Worm (Caenorhabditis elegans) whole organism, L3 larva: ENCODE data around the gene gtf-2H1.

Source experiments
- R02D3.7 ChIP-seq: fragments of 150-350 bp; optimal IDR thresholded peaks from 2 replicates; lab custom pipeline; 2014; ENCODE audit warnings: missing biosample characterization, missing genetic modification characterization
- aly-2 ChIP-seq: fragments of 150-350 bp; optimal IDR thresholded peaks from 2 replicates; lab custom pipeline; 2014; ENCODE audit warnings: missing biosample characterization, missing genetic modification characterization
- ama-1 ChIP-seq: fragments of 150-350 bp; optimal IDR thresholded peaks from 2 replicates; lab custom pipeline; 2018
- ceh-16 ChIP-seq: sonication (generic microtip); optimal IDR thresholded peaks from 2 replicates; lab custom pipeline; 2017; ENCODE audit warnings: missing biosample characterization, missing genetic modification characterization
- ceh-28 ChIP-seq: fragments of 150-350 bp; optimal IDR thresholded peaks from 2 replicates; lab custom pipeline; 2014; ENCODE audit warnings: missing biosample characterization, missing genetic modification reagents, missing genetic modification characterization
- ceh-82 ChIP-seq: fragments of 150-350 bp; optimal IDR thresholded peaks from 2 replicates; lab custom pipeline; 2014; ENCODE audit warnings: missing biosample characterization, missing genetic modification characterization
- ceh-9 ChIP-seq: sonication (generic microtip); optimal IDR thresholded peaks from 2 replicates; lab custom pipeline; 2018; ENCODE audit warnings: missing biosample characterization, missing genetic modification characterization
- daf-12 ChIP-seq: fragments of 150-350 bp; optimal IDR thresholded peaks from 2 replicates; lab custom pipeline; 2014; ENCODE audit warnings: missing biosample characterization, missing genetic modification reagents, missing genetic modification characterization
- egl-27 ChIP-seq: sonication (generic microtip); optimal IDR thresholded peaks from 4 replicates; lab custom pipeline; 2017; ENCODE audit warnings: missing biosample characterization, missing genetic modification reagents, missing genetic modification characterization
- egl-5 ChIP-seq: fragments of 150-350 bp; optimal IDR thresholded peaks from 2 replicates; lab custom pipeline; 2017; ENCODE audit warnings: missing biosample characterization, missing genetic modification reagents, missing genetic modification characterization, inconsistent platforms
- elt-2 ChIP-seq: sonication (generic microtip); optimal IDR thresholded peaks from 2 replicates; lab custom pipeline; 2016; ENCODE audit warnings: missing genetic modification reagents, mild to moderate bottlenecking, missing genetic modification characterization, missing compliant biosample characterization
- elt-3 ChIP-seq, 3 experiments: fragments of 150-350 bp in 1 of 3; sonication (generic microtip) in 2 of 3; optimal IDR thresholded peaks; 2 replicates in 2 of 3; 4 replicates in 1 of 3; lab custom pipeline; 2014 to 2017; ENCODE audit warnings: missing biosample characterization in 3 of 3, missing genetic modification characterization in 3 of 3
- eor-1 ChIP-seq, 2 experiments: fragments of 150-350 bp; optimal IDR thresholded peaks; 2 replicates each; lab custom pipeline; 2014 to 2018; ENCODE audit warnings: missing biosample characterization in 2 of 2, missing genetic modification characterization in 2 of 2
- fkh-10 ChIP-seq: sonication (generic microtip); optimal IDR thresholded peaks from 2 replicates; lab custom pipeline; 2017; ENCODE audit warnings: missing biosample characterization, missing genetic modification reagents, missing genetic modification characterization
- fkh-2 ChIP-seq: fragments of 150-350 bp; optimal IDR thresholded peaks from 2 replicates; lab custom pipeline; 2014; ENCODE audit warnings: missing biosample characterization, missing genetic modification reagents, missing genetic modification characterization
- fos-1 ChIP-seq: fragments of 150-350 bp; optimal IDR thresholded peaks from 2 replicates; lab custom pipeline; 2014; ENCODE audit warnings: missing biosample characterization, missing genetic modification characterization
- hmg-11 ChIP-seq: sonication (generic microtip); optimal IDR thresholded peaks from 2 replicates; lab custom pipeline; 2016; ENCODE audit warnings: missing genetic modification characterization, missing compliant biosample characterization
- jun-1 ChIP-seq: fragments of 150-350 bp; optimal IDR thresholded peaks from 2 replicates; lab custom pipeline; 2014; ENCODE audit warnings: missing biosample characterization, missing genetic modification reagents, missing genetic modification characterization
- lin-15B ChIP-seq: fragments of 150-350 bp; optimal IDR thresholded peaks from 2 replicates; lab custom pipeline; 2014; ENCODE audit warnings: missing biosample characterization, missing genetic modification characterization
- lin-39 ChIP-seq: fragments of 150-350 bp; optimal IDR thresholded peaks from 2 replicates; lab custom pipeline; 2018; ENCODE audit warnings: missing biosample characterization, missing genetic modification reagents, missing genetic modification characterization
- lsy-12 ChIP-seq: sonication (generic microtip); optimal IDR thresholded peaks from 2 replicates; lab custom pipeline; 2016; ENCODE audit warnings: mild to moderate bottlenecking, missing genetic modification characterization, missing compliant biosample characterization
- mdl-1 ChIP-seq: fragments of 150-350 bp; optimal IDR thresholded peaks from 2 replicates; lab custom pipeline; 2014; ENCODE audit warnings: missing biosample characterization, missing genetic modification characterization
- mml-1 ChIP-seq: fragments of 150-350 bp; sonication (generic microtip); optimal IDR thresholded peaks from 3 replicates; lab custom pipeline; 2014; ENCODE audit warnings: missing biosample characterization, missing genetic modification characterization
- nfya-1 ChIP-seq: sonication (generic microtip); optimal IDR thresholded peaks from 2 replicates; lab custom pipeline; 2017; ENCODE audit warnings: missing genetic modification characterization, mild to moderate bottlenecking, missing compliant biosample characterization, antibody characterized with exemption, moderate library complexity; ENCODE audit not compliant: insufficient read depth
- nhr-11 ChIP-seq: fragments of 150-350 bp; optimal IDR thresholded peaks from 2 replicates; lab custom pipeline; 2014; ENCODE audit warnings: missing biosample characterization, missing genetic modification characterization
- nhr-12 ChIP-seq: fragments of 150-350 bp; optimal IDR thresholded peaks from 2 replicates; lab custom pipeline; 2014; ENCODE audit warnings: missing biosample characterization, missing genetic modification characterization
- nhr-23 ChIP-seq: fragments of 150-350 bp; optimal IDR thresholded peaks from 2 replicates; lab custom pipeline; 2014; ENCODE audit warnings: missing biosample characterization, missing genetic modification reagents, missing genetic modification characterization
- nhr-43 ChIP-seq: sonication (generic microtip); optimal IDR thresholded peaks from 2 replicates; lab custom pipeline; 2016; ENCODE audit warnings: mild to moderate bottlenecking, missing genetic modification characterization, missing compliant biosample characterization; ENCODE audit not compliant: poor library complexity, severe bottlenecking
- nhr-67 ChIP-seq: fragments of 150-350 bp; optimal IDR thresholded peaks from 2 replicates; lab custom pipeline; 2014; ENCODE audit warnings: missing biosample characterization, missing genetic modification characterization
- pha-4 ChIP-seq: fragments of 150-350 bp; optimal IDR thresholded peaks from 2 replicates; lab custom pipeline; 2014; ENCODE audit warnings: missing biosample characterization, missing genetic modification reagents, missing genetic modification characterization
- pqm-1 ChIP-seq: fragments of 150-350 bp; optimal IDR thresholded peaks from 2 replicates; lab custom pipeline; 2017; ENCODE audit warnings: missing biosample characterization, missing genetic modification characterization, inconsistent platforms
- sea-2 ChIP-seq: fragments of 150-350 bp; sonication (generic microtip); optimal IDR thresholded peaks from 4 replicates; lab custom pipeline; 2014; ENCODE audit warnings: missing biosample characterization, missing genetic modification reagents, missing genetic modification characterization
- skn-1 ChIP-seq: fragments of 150-350 bp; optimal IDR thresholded peaks from 2 replicates; lab custom pipeline; 2014; ENCODE audit warnings: missing biosample characterization, missing genetic modification characterization
- tbx-2 ChIP-seq: sonication (generic microtip); optimal IDR thresholded peaks from 2 replicates; lab custom pipeline; 2016; ENCODE audit warnings: mild to moderate bottlenecking, missing genetic modification characterization, missing compliant biosample characterization
- unc-39 ChIP-seq: sonication (generic microtip); optimal IDR thresholded peaks from 4 replicates; lab custom pipeline; 2017; ENCODE audit warnings: missing biosample characterization, missing genetic modification characterization
- unc-62 ChIP-seq: fragments of 150-350 bp; sonication (generic microtip); optimal IDR thresholded peaks from 4 replicates; lab custom pipeline; 2014; ENCODE audit warnings: missing biosample characterization, missing genetic modification reagents, missing genetic modification characterization
- zag-1 ChIP-seq: fragments of 150-350 bp; optimal IDR thresholded peaks from 2 replicates; lab custom pipeline; 2014; ENCODE audit warnings: missing biosample characterization, missing genetic modification characterization
- ztf-4 ChIP-seq: fragments of 150-350 bp; optimal IDR thresholded peaks from 2 replicates; lab custom pipeline; 2014; ENCODE audit warnings: missing biosample characterization, missing genetic modification characterization

The gtf-2H1 gene

ce11 chrIV:231673-232072 is at the start of gene gtf-2H1:
gtf-2H1 (minus strand) TSS chrIV:231773.
- TF ChIP-seq daf-12 (tag; lab: Kevin White, UChicago) (no peak), lin-15B (tag; lab: Kevin White, UChicago) (no peak), unc-39 (tag; lab: Kevin White, UChicago) (no peak), elt-2 (tag; lab: Kevin White, UChicago) (no peak), eor-1 (tag; optimal IDR thresholded peaks at IDR 0.05; lab: Kevin White, UChicago) (no peak), egl-27 (tag; lab: Kevin White, UChicago) (no peak)

- no peak for TF ChIP-seq mdl-1 (tag; lab: Kevin White, UChicago)
- TF ChIP-seq ceh-28 (tag; lab: Kevin White, UChicago), result no peak
- TF ChIP-seq jun-1 (tag; lab: Kevin White, UChicago), result no peak
- no peak for TF ChIP-seq egl-5 (tag; lab: Kevin White, UChicago)
- no peak for TF ChIP-seq skn-1
- no peak for TF ChIP-seq fkh-2 (tag; lab: Kevin White, UChicago)
- no peak for TF ChIP-seq ztf-4 (tag; lab: Kevin White, UChicago)
- TF ChIP-seq lin-39 (tag; lab: Kevin White, UChicago), result no peak
- no peak for TF ChIP-seq aly-2
- no peak for TF ChIP-seq nhr-23
- TF ChIP-seq lsy-12 (tag; lab: Kevin White, UChicago), result no peak
- TF ChIP-seq R02D3.7 (tag; lab: Kevin White, UChicago), result no peak
- TF ChIP-seq unc-62 (GFP tag; lab: Kevin White, UChicago), result no peak
- TF ChIP-seq sea-2, result no peak
- no peak for TF ChIP-seq tbx-2
- TF ChIP-seq elt-2 (tag; lab: Kevin White, UChicago), result no peak
- TF ChIP-seq fos-1, result no peak
- TF ChIP-seq nhr-11 (tag; lab: Kevin White, UChicago), result no peak
- TF ChIP-seq, all 47 proteins: peak for 0
These were observed 46.7 kb upstream of the gtf-2H1 start for ce11 chrIV:278284-278683.

ce11 chrIV:275146-275545 is 43.6 kb upstream of the gtf-2H1 start:
- TF ChIP-seq ceh-9 (tag; lab: Kevin White, UChicago) (no peak), aly-2 (no peak), ama-1 (no peak), elt-2 (tag; lab: Kevin White, UChicago) (peak; percentile 62), pqm-1 (tag; lab: Kevin White, UChicago) (peak; percentile 68), nhr-67 (tag; lab: Kevin White, UChicago) (no peak), pha-4 (tag; lab: Kevin White, UChicago) (peak; percentile 30)

ce11 chrIV:274185-274584 is 42.6 kb upstream of the gtf-2H1 start, which contains the start of gene sma-10:
sma-10 (plus strand) TSS chrIV:274420.
- no peak for TF ChIP-seq mdl-1 (tag; lab: Kevin White, UChicago)
- no peak for TF ChIP-seq mml-1 (tag; lab: Kevin White, UChicago)
- TF ChIP-seq elt-2 (tag; lab: Kevin White, UChicago), result peak; percentile 97
- TF ChIP-seq fos-1, result no peak
- TF ChIP-seq ceh-9 (tag; lab: Kevin White, UChicago), result no peak
- TF ChIP-seq ceh-16 (tag; lab: Kevin White, UChicago), result no peak
- peak; percentile 82 for TF ChIP-seq jun-1 (tag; lab: Kevin White, UChicago)
- TF ChIP-seq sea-2, result no peak
- TF ChIP-seq pha-4 (tag; lab: Kevin White, UChicago), result peak; percentile 82
- peak in 2 of 3 experiments; percentile 17 to 58 for TF ChIP-seq elt-3 (tag; optimal IDR thresholded peaks at IDR 0.05; lab: Kevin White, UChicago)
- no peak for TF ChIP-seq egl-5 (tag; lab: Kevin White, UChicago)
- TF ChIP-seq hmg-11, result no peak
- peak; percentile 0 for TF ChIP-seq nhr-43 (tag; lab: Kevin White, UChicago)
- no peak for TF ChIP-seq zag-1
- TF ChIP-seq aly-2, result no peak
- no peak for TF ChIP-seq R02D3.7 (tag; lab: Kevin White, UChicago)
- TF ChIP-seq pqm-1 (tag; lab: Kevin White, UChicago), result peak; percentile 98
- no peak for TF ChIP-seq ceh-82 (tag; lab: Kevin White, UChicago)
- no peak for TF ChIP-seq nhr-12
- TF ChIP-seq unc-39 (tag; lab: Kevin White, UChicago), result no peak
- no peak for TF ChIP-seq ama-1
- TF ChIP-seq nhr-67 (tag; lab: Kevin White, UChicago), result no peak
- no peak for TF ChIP-seq fkh-10 (GFP tag; lab: Kevin White, UChicago)
- no peak for TF ChIP-seq fkh-2 (tag; lab: Kevin White, UChicago)
- TF ChIP-seq lsy-12 (tag; lab: Kevin White, UChicago), result no peak
- TF ChIP-seq nfya-1 (tag; lab: Kevin White, UChicago), result peak; percentile 29
- peak; percentile 76 for TF ChIP-seq nhr-23
- TF ChIP-seq ceh-28 (tag; lab: Kevin White, UChicago), result peak; percentile 65
- TF ChIP-seq, all 47 proteins: peak for 9
